Worm (Caenorhabditis elegans) whole organism, L2 larva: ENCODE data around the gene Y60C6A.2.

ENCODE experiments used
- C34F6.9 ChIP-seq: fragments of 150-350 bp; optimal IDR thresholded peaks from 2 replicates; lab custom pipeline; 2014; ENCODE audit warnings: missing biosample characterization, missing genetic modification characterization
- R02D3.7 ChIP-seq: fragments of 150-350 bp; optimal IDR thresholded peaks from 2 replicates; lab custom pipeline; 2014; ENCODE audit warnings: missing biosample characterization, missing genetic modification characterization
- Y55F3AM.14 ChIP-seq: fragments of 200-800 bp; sonication (Bioruptor generic); optimal IDR thresholded peaks from 2 replicates; lab custom pipeline; 2018; ENCODE audit warnings: mild to moderate bottlenecking, missing genetic modification characterization, missing compliant biosample characterization
- ZK546.5 ChIP-seq: sonication (generic microtip); optimal IDR thresholded peaks from 2 replicates; lab custom pipeline; 2017; ENCODE audit warnings: missing biosample characterization, missing genetic modification characterization
- alr-1 ChIP-seq: fragments of 150-350 bp; optimal IDR thresholded peaks from 2 replicates; lab custom pipeline; 2014; ENCODE audit warnings: missing biosample characterization, missing genetic modification characterization
- ama-1 ChIP-seq: fragments of 150-350 bp; optimal IDR thresholded peaks from 2 replicates; lab custom pipeline; 2018; ENCODE audit warnings: inconsistent platforms
- ceh-16 ChIP-seq: fragments of 150-350 bp; optimal IDR thresholded peaks from 2 replicates; lab custom pipeline; 2014; ENCODE audit warnings: missing biosample characterization, missing genetic modification characterization
- ceh-82 ChIP-seq: fragments of 150-350 bp; optimal IDR thresholded peaks from 2 replicates; lab custom pipeline; 2014; ENCODE audit warnings: missing biosample characterization, missing genetic modification characterization
- crh-2 ChIP-seq: sonication (generic microtip); optimal IDR thresholded peaks from 2 replicates; lab custom pipeline; 2017; ENCODE audit warnings: missing biosample characterization, missing genetic modification characterization
- egl-27 ChIP-seq: sonication (generic microtip); optimal IDR thresholded peaks from 3 replicates; lab custom pipeline; 2017; ENCODE audit warnings: missing biosample characterization, missing genetic modification reagents, missing genetic modification characterization
- elt-3 ChIP-seq: sonication (generic microtip); optimal IDR thresholded peaks from 2 replicates; lab custom pipeline; 2017; ENCODE audit warnings: missing biosample characterization, missing genetic modification characterization
- gmeb-1 ChIP-seq: fragments of 150-350 bp; optimal IDR thresholded peaks from 2 replicates; lab custom pipeline; 2014; ENCODE audit warnings: missing biosample characterization, missing genetic modification characterization
- lin-11 ChIP-seq: fragments of 150-350 bp; sonication (generic microtip); optimal IDR thresholded peaks from 2 replicates; lab custom pipeline; 2014; ENCODE audit warnings: missing biosample characterization, missing genetic modification characterization, inconsistent platforms, mixed read lengths
- lin-13 ChIP-seq: fragments of 150-350 bp; optimal IDR thresholded peaks from 2 replicates; lab custom pipeline; 2014; ENCODE audit warnings: missing biosample characterization, missing genetic modification reagents, missing genetic modification characterization
- lin-39 ChIP-seq: fragments of 150-350 bp; optimal IDR thresholded peaks from 2 replicates; lab custom pipeline; 2014; ENCODE audit warnings: missing biosample characterization, missing genetic modification reagents, missing genetic modification characterization
- lsy-2 ChIP-seq, 2 experiments: fragments of 150-350 bp in 1 of 2; sonication (generic microtip) in 1 of 2; optimal IDR thresholded peaks; 2 replicates each; lab custom pipeline; 2014 to 2017; ENCODE audit warnings: missing biosample characterization in 2 of 2, missing genetic modification characterization in 2 of 2
- mbf-1 ChIP-seq: sonication (generic microtip); optimal IDR thresholded peaks from 2 replicates; lab custom pipeline; 2017; ENCODE audit warnings: missing biosample characterization, missing genetic modification characterization
- mdl-1 ChIP-seq, 2 experiments: fragments of 150-350 bp in 1 of 2; sonication (generic microtip) in 1 of 2; optimal IDR thresholded peaks; 2 replicates each; lab custom pipeline; 2017; ENCODE audit warnings: missing biosample characterization in 2 of 2, missing genetic modification characterization in 2 of 2
- nhr-10 ChIP-seq: sonication (generic microtip); optimal IDR thresholded peaks from 2 replicates; lab custom pipeline; 2017; ENCODE audit warnings: missing biosample characterization, missing genetic modification characterization
- nhr-11 ChIP-seq: fragments of 150-350 bp; optimal IDR thresholded peaks from 2 replicates; lab custom pipeline; 2014; ENCODE audit warnings: missing biosample characterization, missing genetic modification characterization
- nhr-129 ChIP-seq: fragments of 150-350 bp; optimal IDR thresholded peaks from 2 replicates; lab custom pipeline; 2014; ENCODE audit warnings: missing biosample characterization, missing genetic modification characterization
- nhr-23 ChIP-seq: fragments of 150-350 bp; optimal IDR thresholded peaks from 2 replicates; lab custom pipeline; 2014; ENCODE audit warnings: missing biosample characterization, missing genetic modification reagents, missing genetic modification characterization
- nhr-237 ChIP-seq: fragments of 150-350 bp; optimal IDR thresholded peaks from 2 replicates; lab custom pipeline; 2014; ENCODE audit warnings: missing biosample characterization, missing genetic modification characterization
- nhr-25 ChIP-seq: fragments of 150-350 bp; sonication (generic microtip); optimal IDR thresholded peaks from 3 replicates; lab custom pipeline; 2014; ENCODE audit warnings: missing biosample characterization, missing genetic modification characterization
- nhr-6 ChIP-seq: fragments of 150-350 bp; optimal IDR thresholded peaks from 2 replicates; lab custom pipeline; 2014; ENCODE audit warnings: missing biosample characterization, missing genetic modification characterization
- nhr-77 ChIP-seq: fragments of 150-350 bp; optimal IDR thresholded peaks from 2 replicates; lab custom pipeline; 2014; ENCODE audit warnings: missing biosample characterization, missing genetic modification characterization
- sem-4 ChIP-seq: fragments of 150-350 bp; optimal IDR thresholded peaks from 2 replicates; lab custom pipeline; 2014; ENCODE audit warnings: missing biosample characterization, missing genetic modification reagents, missing genetic modification characterization
- skn-1 ChIP-seq: sonication (generic microtip); optimal IDR thresholded peaks from 2 replicates; lab custom pipeline; 2017; ENCODE audit warnings: missing biosample characterization, missing genetic modification characterization
- sma-3 ChIP-seq: sonication (generic microtip); optimal IDR thresholded peaks from 2 replicates; lab custom pipeline; 2016; ENCODE audit warnings: missing genetic modification reagents, missing genetic modification characterization, missing compliant biosample characterization
- sma-9 ChIP-seq, 2 experiments: fragments of 150-350 bp in 1 of 2; sonication (generic microtip) in 1 of 2; optimal IDR thresholded peaks; 2 replicates each; lab custom pipeline; 2014 to 2016; ENCODE audit warnings: missing genetic modification characterization in 2 of 2, mild to moderate bottlenecking in 1 of 2, missing biosample characterization in 1 of 2, missing compliant biosample characterization in 1 of 2, missing genetic modification reagents in 1 of 2, moderate library complexity in 1 of 2
- unc-39 ChIP-seq: fragments of 150-350 bp; optimal IDR thresholded peaks from 2 replicates; lab custom pipeline; 2014; ENCODE audit warnings: missing biosample characterization, missing genetic modification characterization
- unc-55 ChIP-seq: fragments of 150-350 bp; sonication (generic microtip); optimal IDR thresholded peaks from 3 replicates; lab custom pipeline; 2014; ENCODE audit warnings: missing biosample characterization, missing genetic modification reagents, missing genetic modification characterization
- unc-62 ChIP-seq: fragments of 150-350 bp; optimal IDR thresholded peaks from 2 replicates; lab custom pipeline; 2014; ENCODE audit warnings: missing biosample characterization, missing genetic modification reagents, missing genetic modification characterization
- ztf-11 ChIP-seq: sonication (generic microtip); optimal IDR thresholded peaks from 2 replicates; lab custom pipeline; 2017; ENCODE audit warnings: missing biosample characterization, missing genetic modification characterization
- ztf-4 ChIP-seq: fragments of 150-350 bp; optimal IDR thresholded peaks from 2 replicates; lab custom pipeline; 2014; ENCODE audit warnings: missing biosample characterization, missing genetic modification characterization

Gene Y60C6A.2

ce11 chrV:4791569-4791968 lies 6.3 kb upstream of the Y60C6A.2 start, which contains the start of gene R02F11.11:
R02F11.11 (plus strand) TSS chrV:4791869.
- no peak for TF ChIP-seq skn-1
- TF ChIP-seq crh-2 (tag; lab: Kevin White, UChicago): no peak
- no peak for TF ChIP-seq nhr-23 (tag; lab: Kevin White, UChicago)
- no peak for TF ChIP-seq nhr-77 (tag; lab: Kevin White, UChicago)

- TF ChIP-seq nhr-77 (tag; lab: Kevin White, UChicago) (no peak), sma-3 (GFP tag; lab: Kevin White, UChicago) (no peak), alr-1 (tag; lab: Kevin White, UChicago) (no peak), ceh-16 (no peak), ztf-11 (tag; lab: Kevin White, UChicago) (no peak), gmeb-1 (tag; lab: Kevin White, UChicago) (no peak), sem-4 (tag; lab: Kevin White, UChicago) (no peak), elt-3 (no peak), nhr-129 (tag; lab: Kevin White, UChicago) (no peak), Y55F3AM.14 (GFP tag; lab: Kevin White, UChicago) (no peak), nhr-11 (no peak), nhr-237 (tag; lab: Kevin White, UChicago) (no peak), nhr-6 (tag; lab: Kevin White, UChicago) (no peak), skn-1 (no peak), ztf-4 (tag; lab: Kevin White, UChicago) (no peak), unc-39 (tag; lab: Kevin White, UChicago) (no peak), R02D3.7 (tag; lab: Kevin White, UChicago) (no peak)
Measured at ce11 chrV:4790368-4790767, 5.1 kb upstream of the Y60C6A.2 start, which contains the start of gene R02F11.12. R02F11.12 (plus strand) TSS chrV:4790668.

ce11 chrV:4788823-4789222 lies 3.6 kb upstream of the Y60C6A.2 start, which contains the start of gene R02F11.10:
R02F11.10 (plus strand) TSS chrV:4789123.
- TF ChIP-seq crh-2 (tag; lab: Kevin White, UChicago) (no peak), Y55F3AM.14 (GFP tag; lab: Kevin White, UChicago) (no peak), unc-55 (GFP tag; lab: Kevin White, UChicago) (no peak), egl-27 (tag; lab: Kevin White, UChicago) (no peak), ceh-82 (tag; lab: Kevin White, UChicago) (no peak), lin-13 (no peak), ama-1 (lab: Kevin White, UChicago) (no peak), alr-1 (tag; lab: Kevin White, UChicago) (no peak), nhr-11 (no peak), mdl-1 (tag; optimal IDR thresholded peaks at IDR 0.05; lab: Kevin White, UChicago) (no peak), lsy-2 (tag; optimal IDR thresholded peaks at IDR 0.05; lab: Kevin White, UChicago) (no peak), skn-1 (no peak), lin-39 (tag; lab: Kevin White, UChicago) (no peak), lin-11 (tag; lab: Kevin White, UChicago) (no peak), nhr-25 (tag; lab: Kevin White, UChicago) (no peak), ceh-16 (no peak), gmeb-1 (tag; lab: Kevin White, UChicago) (no peak), sma-9 (GFP tag; optimal IDR thresholded peaks at IDR 0.05; lab: Kevin White, UChicago) (no peak), sma-9 (tag; optimal IDR thresholded peaks at IDR 0.05; lab: Kevin White, UChicago) (no peak), nhr-10 (tag; lab: Kevin White, UChicago) (no peak)

ce11 chrV:4787836-4788235 lies 2.6 kb upstream of the Y60C6A.2 start:
- TF ChIP-seq nhr-25 (tag; lab: Kevin White, UChicago) (no peak), lsy-2 (tag; optimal IDR thresholded peaks at IDR 0.05; lab: Kevin White, UChicago) (no peak), skn-1 (no peak), unc-62 (no peak), ZK546.5 (no peak), crh-2 (tag; lab: Kevin White, UChicago) (no peak), alr-1 (tag; lab: Kevin White, UChicago) (no peak), ama-1 (lab: Kevin White, UChicago) (no peak), C34F6.9 (tag; lab: Kevin White, UChicago) (no peak), mbf-1 (tag; lab: Kevin White, UChicago) (no peak)
